Worm (Caenorhabditis elegans): Measurements from ENCODE around the gene Y46G5A.14.

Y46G5A.14 gene

ce11 chrII:12796040-12796502 lies 21.6 kb downstream of the Y46G5A.14 start, which contains the start of gene cpt-1:
TSS of gene cpt-1 (minus strand) at chrII:12796452.
- TF ChIP-seq tra-4 (tag; optimal IDR thresholded peaks at IDR 0.05) (no peak), aly-1 (tag; optimal IDR thresholded peaks at IDR 0.05) (no peak), hnd-1 (tag; optimal IDR thresholded peaks at IDR 0.05) (no peak), F13C5.2 (tag; optimal IDR thresholded peaks at IDR 0.05) (no peak), sea-1 (GFP tag; conservative IDR thresholded peaks at IDR 0.05) (no peak), hmg-4 (GFP tag; optimal IDR thresholded peaks at IDR 0.05) (no peak), B0310.2 (tag; optimal IDR thresholded peaks at IDR 0.05) (no peak), ama-1 (optimal IDR thresholded peaks at IDR 0.05) (no peak), tbx-37 (GFP tag; conservative IDR thresholded peaks at IDR 0.05) (no peak)

ce11 chrII:12797211-12797794 lies 22.8 kb downstream of the Y46G5A.14 start:
- TF ChIP-seq flt-1 (GFP tag; IDR thresholded peaks at IDR 0.05), result no peak
- TF ChIP-seq tra-4 (tag; optimal IDR thresholded peaks at IDR 0.05), result no peak
- TF ChIP-seq tbx-37 (GFP tag; conservative IDR thresholded peaks at IDR 0.05), result no peak
- no peak for TF ChIP-seq hmbx-1 (tag; optimal IDR thresholded peaks at IDR 0.05)
- no peak for TF ChIP-seq aly-1 (tag; optimal IDR thresholded peaks at IDR 0.05)
- no peak for TF ChIP-seq scrt-1 (GFP tag; IDR thresholded peaks at IDR 0.05)
- no peak for TF ChIP-seq hmg-4 (GFP tag; optimal IDR thresholded peaks at IDR 0.05)
- TF ChIP-seq pes-1 (GFP tag; IDR thresholded peaks at IDR 0.05), result no peak
- no peak for TF ChIP-seq ama-1 (optimal IDR thresholded peaks at IDR 0.05)
- no peak for TF ChIP-seq tbx-11 (GFP tag; IDR thresholded peaks at IDR 0.05)
- TF ChIP-seq hnd-1 (tag; optimal IDR thresholded peaks at IDR 0.05), result no peak
- TF ChIP-seq B0310.2 (tag; optimal IDR thresholded peaks at IDR 0.05), result no peak
- no peak for TF ChIP-seq ceh-13 (GFP tag; optimal IDR thresholded peaks at IDR 0.05)
- no peak for TF ChIP-seq F13C5.2 (tag; optimal IDR thresholded peaks at IDR 0.05)
- TF ChIP-seq sea-1 (GFP tag; conservative IDR thresholded peaks at IDR 0.05), result no peak
- no peak for TF ChIP-seq ets-7 (tag; optimal IDR thresholded peaks at IDR 0.05)
- TF ChIP-seq ceh-36 (tag; optimal IDR thresholded peaks at IDR 0.05), result no peak

- TF ChIP-seq hmbx-1 (tag; optimal IDR thresholded peaks at IDR 0.05) (no peak), ceh-36 (tag; optimal IDR thresholded peaks at IDR 0.05) (no peak), tbx-37 (GFP tag; conservative IDR thresholded peaks at IDR 0.05) (no peak), aly-1 (tag; optimal IDR thresholded peaks at IDR 0.05) (no peak), flt-1 (GFP tag; IDR thresholded peaks at IDR 0.05) (no peak), F13C5.2 (tag; optimal IDR thresholded peaks at IDR 0.05) (no peak)
Measured at ce11 chrII:12798814-12799213, 24.3 kb downstream of the Y46G5A.14 start.

- TF ChIP-seq hmbx-1 (tag; optimal IDR thresholded peaks at IDR 0.05) (no peak), ets-7 (tag; optimal IDR thresholded peaks at IDR 0.05) (no peak), ama-1 (optimal IDR thresholded peaks at IDR 0.05) (no peak), scrt-1 (GFP tag; IDR thresholded peaks at IDR 0.05) (no peak), ceh-13 (GFP tag; optimal IDR thresholded peaks at IDR 0.05) (no peak), aly-1 (tag; optimal IDR thresholded peaks at IDR 0.05) (no peak), hnd-1 (tag; optimal IDR thresholded peaks at IDR 0.05) (no peak), tbx-37 (GFP tag; conservative IDR thresholded peaks at IDR 0.05) (no peak), flt-1 (GFP tag; IDR thresholded peaks at IDR 0.05) (no peak), tra-4 (tag; optimal IDR thresholded peaks at IDR 0.05) (no peak), F13C5.2 (tag; optimal IDR thresholded peaks at IDR 0.05) (no peak), sea-1 (GFP tag; conservative IDR thresholded peaks at IDR 0.05) (no peak), pes-1 (GFP tag; IDR thresholded peaks at IDR 0.05) (no peak), hmg-4 (GFP tag; optimal IDR thresholded peaks at IDR 0.05) (no peak), ceh-36 (tag; optimal IDR thresholded peaks at IDR 0.05) (no peak), tbx-11 (GFP tag; IDR thresholded peaks at IDR 0.05) (no peak), B0310.2 (tag; optimal IDR thresholded peaks at IDR 0.05) (no peak)
Measured at ce11 chrII:12799364-12799763, 24.9 kb downstream of the Y46G5A.14 start.

ce11 chrII:12799927-12800522 lies 25.5 kb downstream of the Y46G5A.14 start:
- TF ChIP-seq aly-1 (tag; optimal IDR thresholded peaks at IDR 0.05), result no peak
- no peak for TF ChIP-seq B0310.2 (tag; optimal IDR thresholded peaks at IDR 0.05)
- TF ChIP-seq sea-1 (GFP tag; conservative IDR thresholded peaks at IDR 0.05), result no peak
- TF ChIP-seq flt-1 (GFP tag; IDR thresholded peaks at IDR 0.05), result no peak
- no peak for TF ChIP-seq pes-1 (GFP tag; IDR thresholded peaks at IDR 0.05)
- TF ChIP-seq tbx-37 (GFP tag; conservative IDR thresholded peaks at IDR 0.05), result no peak
- TF ChIP-seq hmbx-1 (tag; optimal IDR thresholded peaks at IDR 0.05), result no peak
- no peak for TF ChIP-seq scrt-1 (GFP tag; IDR thresholded peaks at IDR 0.05)
- no peak for TF ChIP-seq ets-7 (tag; optimal IDR thresholded peaks at IDR 0.05)

ce11 chrII:12805161-12805560 lies 30.7 kb downstream of the Y46G5A.14 start, which contains the start of the genes Y46G5A.18 and Y46G5A.47:
TSS of gene Y46G5A.18 (minus strand) at chrII:12805261.
TSS of gene Y46G5A.47 (minus strand) at chrII:12805306.
- TF ChIP-seq sea-1 (GFP tag; conservative IDR thresholded peaks at IDR 0.05) (no peak), ceh-36 (tag; optimal IDR thresholded peaks at IDR 0.05) (no peak), aly-1 (tag; optimal IDR thresholded peaks at IDR 0.05) (no peak), tbx-11 (GFP tag; IDR thresholded peaks at IDR 0.05) (no peak)

ce11 chrII:12805765-12806384 lies 31.4 kb downstream of the Y46G5A.14 start:
- TF ChIP-seq scrt-1 (GFP tag; IDR thresholded peaks at IDR 0.05) (no peak), hmg-4 (GFP tag; optimal IDR thresholded peaks at IDR 0.05) (no peak), hnd-1 (tag; optimal IDR thresholded peaks at IDR 0.05) (no peak), ceh-13 (GFP tag; optimal IDR thresholded peaks at IDR 0.05) (no peak), sea-1 (GFP tag; conservative IDR thresholded peaks at IDR 0.05) (no peak), hmbx-1 (tag; optimal IDR thresholded peaks at IDR 0.05) (no peak), ama-1 (optimal IDR thresholded peaks at IDR 0.05) (no peak), aly-1 (tag; optimal IDR thresholded peaks at IDR 0.05) (no peak), flt-1 (GFP tag; IDR thresholded peaks at IDR 0.05) (no peak), F13C5.2 (tag; optimal IDR thresholded peaks at IDR 0.05) (no peak), tra-4 (tag; optimal IDR thresholded peaks at IDR 0.05) (no peak), tbx-37 (GFP tag; conservative IDR thresholded peaks at IDR 0.05) (no peak)
